Fruit fly (Drosophila melanogaster): ENCODE measurements around the gene Cyp4d2.

Gene Cyp4d2

dm6 chrX:2178802-2179201 lies 3.0 kb downstream of the Cyp4d2 start, which contains the start of gene Cyp4ae1:
TSS of gene Cyp4ae1 (plus strand) at chrX:2179007.
- no peak for TF ChIP-seq CG14014 (GFP tag; IDR thresholded peaks at IDR 0.05)
- TF ChIP-seq CG31365 (tag; optimal IDR thresholded peaks at IDR 0.05) = no peak
- TF ChIP-seq wor (GFP tag; IDR thresholded peaks at IDR 0.05) = no peak
- TF ChIP-seq sug (tag; optimal IDR thresholded peaks at IDR 0.05) = peak; percentile 52
- no peak for TF ChIP-seq CG3726 (GFP tag; IDR thresholded peaks at IDR 0.05)
- TF ChIP-seq CG12769 (tag; optimal IDR thresholded peaks at IDR 0.05) = no peak
- TF ChIP-seq crp (GFP tag; optimal IDR thresholded peaks at IDR 0.05) = peak in 1 of 2 experiments; percentile 76
- no peak for TF ChIP-seq ind (GFP tag; optimal IDR thresholded peaks at IDR 0.05)
- peak in 1 of 2 experiments; percentile 92 for TF ChIP-seq Pdp1 (GFP tag; optimal IDR thresholded peaks at IDR 0.05)
- TF ChIP-seq wek (GFP tag; optimal IDR thresholded peaks at IDR 0.05) = no peak
- TF ChIP-seq exex (tag; optimal IDR thresholded peaks at IDR 0.05) = peak; percentile 47
- TF ChIP-seq mirr (GFP tag; optimal IDR thresholded peaks at IDR 0.05) = peak; percentile 3
- TF ChIP-seq CG34376 (GFP tag; optimal IDR thresholded peaks at IDR 0.05) = peak; percentile 27
- no peak for TF ChIP-seq Hr51 (GFP tag; optimal IDR thresholded peaks at IDR 0.05)

dm6 chrX:2180750-2181261 lies 5.0 kb downstream of the Cyp4d2 start, which contains the start of gene pn:
TSS of gene pn (plus strand) at chrX:2181211.
- TF ChIP-seq bbx (GFP tag; IDR thresholded peaks at IDR 0.05; ENCODE audit: partially characterized antibody) (peak; percentile 38; the same call in 1 of the 2 replicates), Dref (GFP tag; IDR thresholded peaks at IDR 0.05) (peak; percentile 62), CG8388 (GFP tag; optimal IDR thresholded peaks at IDR 0.05) (no peak), CG4854 (GFP tag; optimal IDR thresholded peaks at IDR 0.05) (no peak), CG7556 (GFP tag; optimal IDR thresholded peaks at IDR 0.05) (no peak), CG7839 (tag; optimal IDR thresholded peaks at IDR 0.05) (no peak), Ssrp (tag; optimal IDR thresholded peaks at IDR 0.05) (no peak), CG9876 (GFP tag; optimal IDR thresholded peaks at IDR 0.05) (no peak), pan (optimal IDR thresholded peaks at IDR 0.05) (no peak), pan (GFP tag; optimal IDR thresholded peaks at IDR 0.05 in 1 of 2, IDR thresholded peaks at IDR 0.05 in 1 of 2) (no peak), gfzf (GFP tag; optimal IDR thresholded peaks at IDR 0.05) (no peak), CG4707 (GFP tag; optimal IDR thresholded peaks at IDR 0.05) (no peak), rib (GFP tag; IDR thresholded peaks at IDR 0.05) (no peak), Neu2 (GFP tag; optimal IDR thresholded peaks at IDR 0.05; ENCODE audit: borderline replicate concordance) (no peak), tna (GFP tag; IDR thresholded peaks at IDR 0.05; ENCODE audit: partially characterized antibody) (no peak), Sry-β (GFP tag; optimal IDR thresholded peaks at IDR 0.05) (peak; percentile 80), onecut (GFP tag; IDR thresholded peaks at IDR 0.05) (peak; percentile 6; the same call in 1 of the 2 replicates), slou (GFP tag; optimal IDR thresholded peaks at IDR 0.05) (no peak), CG13287 (GFP tag; IDR thresholded peaks at IDR 0.05; ENCODE audit: partially characterized antibody) (peak; percentile 32; the same call in 1 of the 2 replicates), CG17186 (GFP tag; optimal IDR thresholded peaks at IDR 0.05) (peak; percentile 37), CG18262 (tag; optimal IDR thresholded peaks at IDR 0.05) (no peak), Fer1 (GFP tag; optimal IDR thresholded peaks at IDR 0.05) (no peak), sug (tag; optimal IDR thresholded peaks at IDR 0.05) (no peak), lbe (GFP tag; optimal IDR thresholded peaks at IDR 0.05) (no peak), CG7271 (tag; optimal IDR thresholded peaks at IDR 0.05) (no peak), gro (GFP tag; optimal IDR thresholded peaks at IDR 0.05) (no peak), amos (GFP tag; IDR thresholded peaks at IDR 0.05; ENCODE audit: partially characterized antibody) (peak; percentile 20; the same call in 1 of the 2 replicates), CG4617 (GFP tag; optimal IDR thresholded peaks at IDR 0.05; ENCODE audit: borderline replicate concordance) (no peak), CG17912 (GFP tag; optimal IDR thresholded peaks at IDR 0.05) (no peak), cato (GFP tag; optimal IDR thresholded peaks at IDR 0.05; ENCODE audit: borderline replicate concordance) (no peak), CG14667 (GFP tag; IDR thresholded peaks at IDR 0.05) (no peak), bsh (GFP tag; optimal IDR thresholded peaks at IDR 0.05) (no peak), Dll (GFP tag; IDR thresholded peaks at IDR 0.05; ENCODE audit: partially characterized antibody) (peak; percentile 55; the same call in 2 of the 4 replicates), chinmo (GFP tag; IDR thresholded peaks at IDR 0.05; ENCODE audit: partially characterized antibody) (0 out of 4 replicates have a peak, but pooled peaks have one; percentile 22)

Data from whole organism, embryonic.